Fruit fly (Drosophila melanogaster): Measurements from ENCODE around the gene CCT4.

- TF ChIP-seq Mnt (GFP tag; optimal IDR thresholded peaks at IDR 0.05) (no peak), CG5204 (GFP tag; optimal IDR thresholded peaks at IDR 0.05) (no peak), Crg-1 (GFP tag; optimal IDR thresholded peaks at IDR 0.05) (no peak), CG1620 (GFP tag; optimal IDR thresholded peaks at IDR 0.05) (no peak), ovo (GFP tag; optimal IDR thresholded peaks at IDR 0.05) (no peak), Hr96 (GFP tag; optimal IDR thresholded peaks at IDR 0.05) (no peak), CG11617 (GFP tag; optimal IDR thresholded peaks at IDR 0.05) (no peak), CG14711 (tag; optimal IDR thresholded peaks at IDR 0.05) (no peak), Clk (GFP tag; optimal IDR thresholded peaks at IDR 0.05) (no peak), cnc (optimal IDR thresholded peaks at IDR 0.05) (no peak), pad (GFP tag; optimal IDR thresholded peaks at IDR 0.05) (no peak)
Observed at dm6 chr2L:12674365-12674764, 18.4 kb downstream of the CCT4 start.

All from whole organism, adult.